Worm (Caenorhabditis elegans): ENCODE measurements around the gene ZK757.2.

- TF ChIP-seq him-1 (tag; optimal IDR thresholded peaks at IDR 0.05) (no peak), dao-5 (tag; optimal IDR thresholded peaks at IDR 0.05) (no peak)
These were observed 53.5 kb downstream of the ZK757.2 start, which contains the start of gene ZK632.9 for ce11 chrIII:9825073-9825828.
